Fruit fly (Drosophila melanogaster) whole organism, embryonic: Measurements from ENCODE around the gene Ror.
A peak's percentile ranks its signal among the peaks of the same experiment; 100 is the strongest.

Experiments used
- Abd-B ChIP-seq: fragments of 200-800 bp; sonication (Bioruptor generic); optimal IDR thresholded peaks from 2 replicates; lab custom pipeline; 2018; ENCODE audit warnings: missing biosample characterization, mild to moderate bottlenecking, missing genetic modification characterization, moderate library complexity
- Asciz ChIP-seq: fragments of 200-800 bp; sonication (Bioruptor generic); optimal IDR thresholded peaks from 2 replicates; lab custom pipeline; 2017; ENCODE audit warnings: missing biosample characterization, mild to moderate bottlenecking, missing genetic modification characterization, missing genetic modification reagents
- CG10979 ChIP-seq: fragments of 200-800 bp; sonication (Bioruptor generic); optimal IDR thresholded peaks from 2 replicates; lab custom pipeline; 2018; ENCODE audit warnings: missing biosample characterization, mild to moderate bottlenecking, missing genetic modification characterization, moderate library complexity
- CG11504 ChIP-seq: fragments of 200-800 bp; sonication (Bioruptor generic); optimal IDR thresholded peaks from 3 replicates; lab custom pipeline; 2019; ENCODE audit warnings: missing biosample characterization, mild to moderate bottlenecking, missing genetic modification characterization, moderate library complexity
- CG13424 ChIP-seq: fragments of 200-800 bp; sonication (Bioruptor generic); optimal IDR thresholded peaks from 2 replicates; lab custom pipeline; 2019; ENCODE audit warnings: missing biosample characterization, mild to moderate bottlenecking, missing genetic modification characterization, moderate library complexity
- CG18764 ChIP-seq: fragments of 200-800 bp; sonication (Bioruptor generic); optimal IDR thresholded peaks from 3 replicates; lab custom pipeline; 2016; ENCODE audit warnings: missing biosample characterization, missing genetic modification characterization
- CG2129 ChIP-seq: fragments of 200-800 bp; sonication (Bioruptor generic); IDR thresholded peaks from 2 replicates; pipeline ENCODE4 v1.3.6; 2022; ENCODE audit warnings: missing biosample characterization, missing genetic modification characterization; ENCODE audit not compliant: partially characterized antibody
- CG30020 ChIP-seq: fragments of 200-800 bp; optimal IDR thresholded peaks from 2 replicates; lab custom pipeline; 2019; ENCODE audit warnings: missing biosample characterization, mild to moderate bottlenecking, missing genetic modification characterization, moderate library complexity
- CG3281 ChIP-seq: fragments of 200-800 bp; sonication (Bioruptor generic); optimal IDR thresholded peaks from 3 replicates; lab custom pipeline; 2017; ENCODE audit warnings: missing biosample characterization, mild to moderate bottlenecking, missing genetic modification characterization
- CG3407 ChIP-seq: fragments of 200-800 bp; sonication (Bioruptor generic); optimal IDR thresholded peaks from 2 replicates; lab custom pipeline; 2018; ENCODE audit warnings: missing biosample characterization, mild to moderate bottlenecking, missing genetic modification characterization
- CG34376 ChIP-seq: fragments of 200-800 bp; sonication (Bioruptor generic); optimal IDR thresholded peaks from 2 replicates; lab custom pipeline; 2018; ENCODE audit warnings: missing biosample characterization, mild to moderate bottlenecking, missing genetic modification characterization
- CG4282 ChIP-seq: fragments of 200-800 bp; sonication (Bioruptor generic); optimal IDR thresholded peaks from 2 replicates; lab custom pipeline; 2016; ENCODE audit warnings: missing biosample characterization, missing genetic modification characterization
- CG4820 ChIP-seq: fragments of 200-800 bp; sonication (Bioruptor generic); optimal IDR thresholded peaks from 3 replicates; lab custom pipeline; 2016; ENCODE audit warnings: missing biosample characterization, missing genetic modification characterization
- CG8924 ChIP-seq: fragments of 200-800 bp; optimal IDR thresholded peaks from 3 replicates; lab custom pipeline; 2019; ENCODE audit warnings: missing biosample characterization, mild to moderate bottlenecking, missing genetic modification characterization, moderate library complexity
- ERR ChIP-seq: fragments of 200-800 bp; sonication (Bioruptor generic); optimal IDR thresholded peaks from 2 replicates; lab custom pipeline; 2016; ENCODE audit warnings: missing biosample characterization, missing genetic modification characterization
- Ets65A ChIP-seq: fragments of 200-800 bp; sonication (Bioruptor generic); peaks from one replicate; lab custom pipeline; 2016; ENCODE audit warnings: missing biosample characterization, missing genetic modification characterization
- Fer1 ChIP-seq: fragments of 200-800 bp; sonication (Bioruptor generic); optimal IDR thresholded peaks from 2 replicates; lab custom pipeline; 2017; ENCODE audit warnings: missing biosample characterization, mild to moderate bottlenecking, missing genetic modification characterization
- GATAe ChIP-seq: fragments of 200-800 bp; sonication (Bioruptor generic); conservative IDR thresholded peaks from 2 replicates; pipeline ENCODE4 v1.3.6; 2022; ENCODE audit warnings: missing biosample characterization, missing genetic modification characterization
- Hand ChIP-seq: fragments of 200-800 bp; sonication (Bioruptor generic); optimal IDR thresholded peaks from 2 replicates; lab custom pipeline; 2017; ENCODE audit warnings: mild to moderate bottlenecking, missing biosample characterization, missing genetic modification reagents, missing genetic modification characterization
- Lhr ChIP-seq: fragments of 200-800 bp; sonication (Bioruptor generic); optimal IDR thresholded peaks from 3 replicates; lab custom pipeline; 2017; ENCODE audit warnings: mild to moderate bottlenecking, missing biosample characterization, missing genetic modification reagents, missing genetic modification characterization
- Oli ChIP-seq: fragments of 200-800 bp; sonication (Bioruptor generic); optimal IDR thresholded peaks from 2 replicates; lab custom pipeline; 2018; ENCODE audit warnings: missing biosample characterization, mild to moderate bottlenecking, missing genetic modification characterization, moderate library complexity
- Rx ChIP-seq: fragments of 200-800 bp; sonication (Bioruptor generic); IDR thresholded peaks from 2 replicates; pipeline ENCODE4 v1.3.6; 2022; ENCODE audit warnings: missing biosample characterization, missing genetic modification characterization
- Sin3A ChIP-seq: fragments of >200 bp; optimal IDR thresholded peaks from 2 replicates; lab custom pipeline; 2018
- Sox100B ChIP-seq: fragments of 200-800 bp; sonication (Bioruptor generic); optimal IDR thresholded peaks from 3 replicates; lab custom pipeline; 2018; ENCODE audit warnings: missing biosample characterization, mild to moderate bottlenecking, missing genetic modification characterization
- Sry-β ChIP-seq: fragments of 200-800 bp; sonication (Bioruptor generic); optimal IDR thresholded peaks from 2 replicates; lab custom pipeline; 2018; ENCODE audit warnings: missing biosample characterization, mild to moderate bottlenecking, missing genetic modification characterization, moderate library complexity
- Ssrp ChIP-seq: fragments of 200-800 bp; sonication (Bioruptor generic); optimal IDR thresholded peaks from 2 replicates; lab custom pipeline; 2018; ENCODE audit warnings: missing biosample characterization, mild to moderate bottlenecking, missing genetic modification characterization, moderate library complexity
- Stat92E ChIP-seq, 3 experiments: fragments of >200 bp in 2 of 3; fragments of 200-800 bp in 1 of 3; sonication (Bioruptor generic) in 1 of 3; optimal IDR thresholded peaks; 2 replicates each; lab custom pipeline; 2017 to 2019; ENCODE audit warnings: missing biosample characterization in 3 of 3, missing genetic modification characterization in 3 of 3, mild to moderate bottlenecking in 1 of 3, moderate library complexity in 1 of 3
- amos ChIP-seq: fragments of 200-800 bp; sonication (Bioruptor generic); IDR thresholded peaks from 2 replicates; pipeline ENCODE4 v1.3.6; 2022; ENCODE audit warnings: missing biosample characterization, missing genetic modification characterization; ENCODE audit not compliant: partially characterized antibody
- ara ChIP-seq: fragments of 200-800 bp; sonication (Bioruptor generic); IDR thresholded peaks from 2 replicates; pipeline ENCODE4 v1.3.6; 2022; ENCODE audit warnings: missing biosample characterization, missing genetic modification characterization
- ato ChIP-seq: fragments of 200-800 bp; sonication (Bioruptor generic); IDR thresholded peaks from 2 replicates; pipeline ENCODE4 v1.3.6; 2022; ENCODE audit warnings: missing biosample characterization, missing genetic modification characterization; ENCODE audit not compliant: partially characterized antibody
- btn ChIP-seq: fragments of 200-800 bp; sonication (Bioruptor generic); optimal IDR thresholded peaks from 2 replicates; lab custom pipeline; 2016; ENCODE audit warnings: missing biosample characterization, missing genetic modification characterization
- da ChIP-seq: fragments of 200-800 bp; sonication (Bioruptor generic); optimal IDR thresholded peaks from 2 replicates; lab custom pipeline; 2016; ENCODE audit warnings: missing biosample characterization, missing genetic modification characterization
- dan ChIP-seq: fragments of 200-800 bp; sonication (Bioruptor generic); IDR thresholded peaks from 2 replicates; pipeline ENCODE4 v1.3.6; 2022; ENCODE audit warnings: missing biosample characterization, missing genetic modification characterization
- dimm ChIP-seq: fragments of 200-800 bp; sonication (Bioruptor generic); IDR thresholded peaks from 2 replicates; pipeline ENCODE4 v1.3.6; 2022; ENCODE audit warnings: missing biosample characterization, missing genetic modification characterization
- dm ChIP-seq: fragments of 200-800 bp; sonication (Bioruptor generic); optimal IDR thresholded peaks from 3 replicates; lab custom pipeline; 2016; ENCODE audit warnings: missing biosample characterization, missing genetic modification characterization
- dpn ChIP-seq, 2 experiments: fragments of 200-800 bp; sonication (Bioruptor generic); optimal IDR thresholded peaks; 3 replicates each; lab custom pipeline; 2016; ENCODE audit warnings: missing biosample characterization in 2 of 2, missing genetic modification characterization in 2 of 2
- eyg ChIP-seq: fragments of 200-800 bp; sonication (Bioruptor generic); optimal IDR thresholded peaks from 3 replicates; lab custom pipeline; 2016; ENCODE audit warnings: missing biosample characterization, missing genetic modification characterization
- fd96Cb ChIP-seq: fragments of 200-800 bp; sonication (Bioruptor generic); optimal IDR thresholded peaks from 2 replicates; lab custom pipeline; 2018; ENCODE audit warnings: missing biosample characterization, mild to moderate bottlenecking, missing genetic modification characterization, moderate library complexity
- gce ChIP-seq: fragments of 200-800 bp; sonication (Bioruptor generic); IDR thresholded peaks from 3 replicates; pipeline ENCODE4 v1.3.6; 2022; ENCODE audit warnings: missing biosample characterization, missing genetic modification characterization
- hb ChIP-seq: fragments of 200-800 bp; sonication (Bioruptor generic); IDR thresholded peaks from 3 replicates; pipeline ENCODE4 v1.3.6; 2022; ENCODE audit warnings: missing biosample characterization, missing genetic modification characterization; ENCODE audit not compliant: partially characterized antibody
- hbn ChIP-seq: fragments of 200-800 bp; sonication (Bioruptor generic); IDR thresholded peaks from 2 replicates; pipeline ENCODE4 v1.3.6; 2022; ENCODE audit warnings: missing biosample characterization, missing genetic modification characterization; ENCODE audit not compliant: partially characterized antibody
- pan ChIP-seq, 4 experiments: fragments of >200 bp in 3 of 4; fragments of 200-800 bp in 1 of 4; sonication (Bioruptor generic) in 1 of 4; optimal IDR thresholded peaks in 3 of 4; IDR thresholded peaks in 1 of 4; 2 replicates each; pipeline versions ENCODE4 v1.3.6 to Lab custom; 2017 to 2022; ENCODE audit warnings: missing biosample characterization in 2 of 4, missing genetic modification characterization in 2 of 4, mixed read lengths in 1 of 4
- pb ChIP-seq: fragments of 200-800 bp; sonication (Bioruptor generic); optimal IDR thresholded peaks from 3 replicates; lab custom pipeline; 2016; ENCODE audit warnings: missing biosample characterization, missing genetic modification characterization
- repo ChIP-seq: fragments of 200-800 bp; sonication (Bioruptor generic); optimal IDR thresholded peaks from 2 replicates; lab custom pipeline; 2016; ENCODE audit warnings: missing biosample characterization, missing genetic modification characterization
- row ChIP-seq: fragments of 200-800 bp; sonication (Bioruptor generic); IDR thresholded peaks from 3 replicates; pipeline ENCODE4 v1.3.6; 2022; ENCODE audit warnings: missing biosample characterization, missing genetic modification characterization
- salm ChIP-seq: fragments of 200-800 bp; sonication (Bioruptor generic); optimal IDR thresholded peaks from 2 replicates; lab custom pipeline; 2018; ENCODE audit warnings: missing biosample characterization, mild to moderate bottlenecking, missing genetic modification characterization
- sisA ChIP-seq: fragments of 200-800 bp; sonication (Bioruptor generic); IDR thresholded peaks from 2 replicates; pipeline ENCODE4 v1.3.6; 2022; ENCODE audit warnings: missing biosample characterization, missing genetic modification characterization
- toy ChIP-seq: fragments of 200-800 bp; sonication (Bioruptor generic); IDR thresholded peaks from 2 replicates; pipeline ENCODE4 v1.3.6; 2022; ENCODE audit warnings: missing biosample characterization, missing genetic modification characterization
- tup ChIP-seq: fragments of 200-800 bp; sonication (Bioruptor generic); optimal IDR thresholded peaks from 2 replicates; lab custom pipeline; 2016; ENCODE audit warnings: missing biosample characterization, mild to moderate bottlenecking, missing genetic modification characterization, moderate library complexity
- zen2 ChIP-seq: fragments of 200-800 bp; sonication (Bioruptor generic); IDR thresholded peaks from 3 replicates; pipeline ENCODE4 v1.3.6; 2022; ENCODE audit warnings: missing biosample characterization, missing genetic modification characterization; ENCODE audit not compliant: partially characterized antibody

The Ror gene

dm6 chr2L:10298306-10298705, 46.7 kb downstream of the Ror start (continued):
- TF ChIP-seq Ets65A (GFP tag; lab: Kevin White, UChicago): no peak
- TF ChIP-seq sisA (GFP tag; lab: Robert Waterston, UW): no peak
- TF ChIP-seq Fer1 (GFP tag; lab: Kevin White, UChicago): no peak
- no peak for TF ChIP-seq Ssrp (tag; lab: Kevin White, UChicago)
- TF ChIP-seq GATAe (GFP tag; lab: Robert Waterston, UW): no peak
- TF ChIP-seq Sin3A (lab: Kevin White, UChicago): no peak
- TF ChIP-seq row (GFP tag; lab: Robert Waterston, UW): peak; percentile 38; the same call in 1 of the 3 replicates
- no peak for TF ChIP-seq ara (GFP tag; lab: Robert Waterston, UW)
- TF ChIP-seq CG8924 (tag; lab: Kevin White, UChicago): peak; percentile 0
- TF ChIP-seq CG34376: no peak
- no peak for TF ChIP-seq dimm (GFP tag; lab: Robert Waterston, UW)
- no peak for TF ChIP-seq eyg (GFP tag; lab: Kevin White, UChicago)
- peak; percentile 65 for TF ChIP-seq CG30020 (tag; lab: Kevin White, UChicago)
- no peak for TF ChIP-seq CG13424
- TF ChIP-seq Sox100B (GFP tag; lab: Kevin White, UChicago): no peak
- peak; percentile 58 for TF ChIP-seq Lhr (GFP tag; lab: Kevin White, UChicago)
- TF ChIP-seq ato: peak; percentile 71
- no peak for TF ChIP-seq Hand (GFP tag; lab: Kevin White, UChicago)
- no peak for TF ChIP-seq CG2129
- no peak for TF ChIP-seq CG3281
- TF ChIP-seq tup: no peak
- no peak for TF ChIP-seq CG18764 (GFP tag; lab: Kevin White, UChicago)
- no peak for TF ChIP-seq zen2 (GFP tag; lab: Robert Waterston, UW)
- no peak for TF ChIP-seq CG4282 (GFP tag; lab: Kevin White, UChicago)
- no peak for TF ChIP-seq dan (GFP tag; lab: Robert Waterston, UW)
- no peak for TF ChIP-seq CG3407 (GFP tag; lab: Kevin White, UChicago)
- TF ChIP-seq pan (optimal IDR thresholded peaks at IDR 0.05; lab: Kevin White, UChicago): no peak
- TF ChIP-seq pan (GFP tag; optimal IDR thresholded peaks at IDR 0.05 in 1 of 2, IDR thresholded peaks at IDR 0.05 in 1 of 2): no peak
- TF ChIP-seq CG10979 (tag; lab: Kevin White, UChicago): peak; percentile 7
- no peak for TF ChIP-seq Oli (tag; lab: Kevin White, UChicago)
- no peak for TF ChIP-seq Stat92E (GFP tag; optimal IDR thresholded peaks at IDR 0.05; lab: Kevin White, UChicago)
- no peak for TF ChIP-seq gce (GFP tag; lab: Robert Waterston, UW)
- no peak for TF ChIP-seq Abd-B
- TF ChIP-seq Rx (GFP tag; lab: Robert Waterston, UW): no peak
- no peak for TF ChIP-seq btn (GFP tag; lab: Kevin White, UChicago)
- TF ChIP-seq fd96Cb: no peak
- no peak for TF ChIP-seq Sry-β
- TF ChIP-seq dpn (GFP tag; optimal IDR thresholded peaks at IDR 0.05; lab: Kevin White, UChicago): peak in 1 of 2 experiments; percentile 33
- TF ChIP-seq ERR (GFP tag; lab: Kevin White, UChicago): no peak
- no peak for TF ChIP-seq repo (GFP tag; lab: Kevin White, UChicago)
- TF ChIP-seq CG4820 (GFP tag; lab: Kevin White, UChicago): peak; percentile 5
- no peak for TF ChIP-seq dm (GFP tag; lab: Kevin White, UChicago)
- peak; percentile 88; the same call in 2 of the 3 replicates for TF ChIP-seq hb (GFP tag; lab: Robert Waterston, UW)
- no peak for TF ChIP-seq hbn
- no peak for TF ChIP-seq salm
- TF ChIP-seq da: no peak
- TF ChIP-seq Asciz (GFP tag; lab: Kevin White, UChicago): no peak
- TF ChIP-seq amos (GFP tag; lab: Robert Waterston, UW): no peak; the same call in 1 of the 2 replicates
- TF ChIP-seq CG11504 (tag; lab: Kevin White, UChicago): no peak
- no peak for TF ChIP-seq toy
- no peak for TF ChIP-seq pb (GFP tag; lab: Kevin White, UChicago)
